Fruit fly (Drosophila melanogaster): Measurements from ENCODE around the gene CG7215.

CG7215 gene

dm6 chr3R:18198518-18199118 lies 31.5 kb upstream of the CG7215 start:
- TF ChIP-seq CG34367 (tag; optimal IDR thresholded peaks at IDR 0.05) (no peak), gl (tag; optimal IDR thresholded peaks at IDR 0.05) (peak; percentile 54), Snoo (tag; optimal IDR thresholded peaks at IDR 0.05) (peak; percentile 35), rn (GFP tag; IDR thresholded peaks at IDR 0.05) (no peak), Pif1B (GFP tag; optimal IDR thresholded peaks at IDR 0.05) (peak; percentile 47), D1 (tag; optimal IDR thresholded peaks at IDR 0.05) (no peak), Pif1A (GFP tag; optimal IDR thresholded peaks at IDR 0.05) (peak; percentile 31), CG17806 (tag; optimal IDR thresholded peaks at IDR 0.05) (no peak), CG13204 (GFP tag; optimal IDR thresholded peaks at IDR 0.05) (peak; percentile 23), CG12605 (GFP tag; IDR thresholded peaks at IDR 0.05) (no peak), CG8301 (tag; optimal IDR thresholded peaks at IDR 0.05) (peak; percentile 9), fd96Ca (GFP tag; IDR thresholded peaks at IDR 0.05) (no peak)

dm6 chr3R:18197802-18198148 lies 30.7 kb upstream of the CG7215 start:
- TF ChIP-seq Ets98B (GFP tag; IDR thresholded peaks at IDR 0.05): no peak
- TF ChIP-seq CG8159 (tag; optimal IDR thresholded peaks at IDR 0.05): no peak
- no peak for TF ChIP-seq CG8301 (tag; optimal IDR thresholded peaks at IDR 0.05)
- no peak for TF ChIP-seq CG32121 (GFP tag; IDR thresholded peaks at IDR 0.05)
- no peak for TF ChIP-seq EcR (GFP tag; optimal IDR thresholded peaks at IDR 0.05)
- TF ChIP-seq Snoo (tag; optimal IDR thresholded peaks at IDR 0.05): no peak
- no peak for TF ChIP-seq CG15710 (tag; optimal IDR thresholded peaks at IDR 0.05)
- TF ChIP-seq CG17806 (tag; optimal IDR thresholded peaks at IDR 0.05): no peak
- no peak for TF ChIP-seq fd96Ca (GFP tag; IDR thresholded peaks at IDR 0.05)

- TF ChIP-seq Snoo (tag; optimal IDR thresholded peaks at IDR 0.05) (peak; percentile 41), CG8159 (tag; optimal IDR thresholded peaks at IDR 0.05) (peak; percentile 60), CG10348 (GFP tag; IDR thresholded peaks at IDR 0.05) (no peak), gl (tag; optimal IDR thresholded peaks at IDR 0.05) (peak; percentile 97), fd96Ca (GFP tag; IDR thresholded peaks at IDR 0.05) (no peak), CG32121 (GFP tag; IDR thresholded peaks at IDR 0.05) (no peak), CG4496 (GFP tag; IDR thresholded peaks at IDR 0.05) (no peak), CG17806 (tag; optimal IDR thresholded peaks at IDR 0.05) (peak; percentile 70), Pif1A (GFP tag; optimal IDR thresholded peaks at IDR 0.05) (peak; percentile 90), CG13204 (GFP tag; optimal IDR thresholded peaks at IDR 0.05) (peak; percentile 95), Ets98B (GFP tag; IDR thresholded peaks at IDR 0.05) (no peak), CG15710 (tag; optimal IDR thresholded peaks at IDR 0.05) (peak; percentile 72), CG9948 (tag; optimal IDR thresholded peaks at IDR 0.05) (peak; percentile 42), CG12605 (GFP tag; IDR thresholded peaks at IDR 0.05) (no peak), CG34367 (tag; optimal IDR thresholded peaks at IDR 0.05) (peak; percentile 82), CG14655 (GFP tag; optimal IDR thresholded peaks at IDR 0.05) (peak; percentile 73), CG8301 (tag; optimal IDR thresholded peaks at IDR 0.05) (peak; percentile 71), D1 (tag; optimal IDR thresholded peaks at IDR 0.05) (peak; percentile 68), rn (GFP tag; IDR thresholded peaks at IDR 0.05) (no peak), EcR (GFP tag; optimal IDR thresholded peaks at IDR 0.05) (peak; percentile 72), Pif1B (GFP tag; optimal IDR thresholded peaks at IDR 0.05) (peak; percentile 86)
Observed at dm6 chr3R:18196991-18197801, 30.1 kb upstream of the CG7215 start.

- no peak for TF ChIP-seq CG32121 (GFP tag; IDR thresholded peaks at IDR 0.05)
- TF ChIP-seq CG17806 (tag; optimal IDR thresholded peaks at IDR 0.05): no peak
- no peak for TF ChIP-seq CG15710 (tag; optimal IDR thresholded peaks at IDR 0.05)
- TF ChIP-seq CG34367 (tag; optimal IDR thresholded peaks at IDR 0.05): no peak
- no peak for TF ChIP-seq Snoo (tag; optimal IDR thresholded peaks at IDR 0.05)
- TF ChIP-seq EcR (GFP tag; optimal IDR thresholded peaks at IDR 0.05): no peak
- no peak for TF ChIP-seq rn (GFP tag; IDR thresholded peaks at IDR 0.05)
- no peak for TF ChIP-seq CG14655 (GFP tag; optimal IDR thresholded peaks at IDR 0.05)
- no peak for TF ChIP-seq Pif1B (GFP tag; optimal IDR thresholded peaks at IDR 0.05)
- TF ChIP-seq D1 (tag; optimal IDR thresholded peaks at IDR 0.05): no peak
- no peak for TF ChIP-seq gl (tag; optimal IDR thresholded peaks at IDR 0.05)
Observed at dm6 chr3R:18196622-18196990, 29.5 kb upstream of the CG7215 start.

dm6 chr3R:18195295-18195694 lies 28.2 kb upstream of the CG7215 start:
- TF ChIP-seq CG32121 (GFP tag; IDR thresholded peaks at IDR 0.05) (no peak), EcR (GFP tag; optimal IDR thresholded peaks at IDR 0.05) (no peak), CG12605 (GFP tag; IDR thresholded peaks at IDR 0.05) (no peak), Ets98B (GFP tag; IDR thresholded peaks at IDR 0.05) (no peak), CG17806 (tag; optimal IDR thresholded peaks at IDR 0.05) (no peak), CG14655 (GFP tag; optimal IDR thresholded peaks at IDR 0.05) (no peak)

dm6 chr3R:18191867-18192266 lies 24.8 kb upstream of the CG7215 start, which contains the start of gene CG14313:
Gene CG14313 (minus strand): TSS chr3R:18191967.
- TF ChIP-seq CG34367 (tag; optimal IDR thresholded peaks at IDR 0.05) (no peak), CG14655 (GFP tag; optimal IDR thresholded peaks at IDR 0.05) (no peak), CG9948 (tag; optimal IDR thresholded peaks at IDR 0.05) (no peak), fd96Ca (GFP tag; IDR thresholded peaks at IDR 0.05) (no peak), Pif1A (GFP tag; optimal IDR thresholded peaks at IDR 0.05) (no peak), EcR (GFP tag; optimal IDR thresholded peaks at IDR 0.05) (no peak), rn (GFP tag; IDR thresholded peaks at IDR 0.05) (no peak), D1 (tag; optimal IDR thresholded peaks at IDR 0.05) (no peak), CG4496 (GFP tag; IDR thresholded peaks at IDR 0.05) (no peak), gl (tag; optimal IDR thresholded peaks at IDR 0.05) (no peak), CG12605 (GFP tag; IDR thresholded peaks at IDR 0.05) (no peak), CG8159 (tag; optimal IDR thresholded peaks at IDR 0.05) (no peak), Snoo (tag; optimal IDR thresholded peaks at IDR 0.05) (no peak), CG17806 (tag; optimal IDR thresholded peaks at IDR 0.05) (no peak), CG32121 (GFP tag; IDR thresholded peaks at IDR 0.05) (no peak), CG10348 (GFP tag; IDR thresholded peaks at IDR 0.05) (no peak)
